Worm (Caenorhabditis elegans): ENCODE measurements around the gene znf-782.

ce11 chrIV:1019801-1020200 is 47.5 kb downstream of the znf-782 start:
- TF ChIP-seq elt-2 (tag; optimal IDR thresholded peaks at IDR 0.05) (no peak), ces-1 (GFP tag; optimal IDR thresholded peaks at IDR 0.05) (no peak), lsy-2 (tag; optimal IDR thresholded peaks at IDR 0.05) (no peak), ama-1 (optimal IDR thresholded peaks at IDR 0.05) (no peak), lin-13 (GFP tag; optimal IDR thresholded peaks at IDR 0.05) (no peak), mep-1 (tag; optimal IDR thresholded peaks at IDR 0.05) (no peak), pqm-1 (tag; optimal IDR thresholded peaks at IDR 0.05) (no peak), fos-1 (tag; optimal IDR thresholded peaks at IDR 0.05) (no peak), lin-35 (GFP tag; optimal IDR thresholded peaks at IDR 0.05) (no peak), nhr-84 (tag; optimal IDR thresholded peaks at IDR 0.05) (no peak), unc-130 (tag; optimal IDR thresholded peaks at IDR 0.05) (no peak), nhr-28 (tag; optimal IDR thresholded peaks at IDR 0.05) (no peak), ztf-11 (tag; optimal IDR thresholded peaks at IDR 0.05) (no peak)

Measured in whole organism, L1 larva.